Worm (Caenorhabditis elegans): Measurements from ENCODE around the gene cutc-1.

Gene cutc-1

DNA sequence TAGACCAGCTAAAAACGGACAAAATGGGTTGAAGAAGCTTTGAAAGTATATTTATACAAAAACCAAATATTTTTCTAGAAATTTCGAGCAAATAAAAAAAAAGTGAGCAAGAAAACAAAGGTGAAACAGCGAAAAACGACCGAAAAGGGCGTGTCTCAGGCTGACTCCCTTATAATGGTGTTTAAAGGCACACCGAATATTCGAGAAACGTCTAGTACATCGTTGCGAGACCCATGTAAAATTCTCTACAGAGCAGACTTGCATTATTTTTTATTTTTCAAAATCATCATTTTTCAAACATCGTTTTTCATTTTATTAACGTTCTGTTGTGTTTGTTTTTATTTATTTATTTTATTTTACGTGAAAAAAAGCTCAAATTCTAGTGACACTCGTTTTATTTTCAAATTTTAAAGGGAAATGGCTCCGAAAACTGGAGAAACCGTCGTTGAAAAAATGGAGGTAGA, 43.6 kb upstream of the cutc-1 start, which contains the start of gene rpn-3 (continued):
- peak; percentile 98 for TF ChIP-seq nhr-11 (tag; optimal IDR thresholded peaks at IDR 0.05)
- peak; percentile 84 for TF ChIP-seq hmg-1.1 (GFP tag; IDR thresholded peaks at IDR 0.05)
- TF ChIP-seq aha-1 (tag) = peak; percentile 96
- TF ChIP-seq dmd-8 (GFP tag; IDR thresholded peaks at IDR 0.05) = no peak
- peak; percentile 88 for TF ChIP-seq F37D6.2 (tag; optimal IDR thresholded peaks at IDR 0.05)
- TF ChIP-seq cey-2 (tag; optimal IDR thresholded peaks at IDR 0.05; ENCODE audit: borderline replicate concordance, insufficient read depth) = no peak
- peak; percentile 36 for TF ChIP-seq ceh-32 (tag; optimal IDR thresholded peaks at IDR 0.05; ENCODE audit: poor library complexity)
- 0 out of 2 replicates have a peak, but pooled peaks have one; percentile 18 for TF ChIP-seq F44E2.7 (GFP tag; IDR thresholded peaks at IDR 0.05)
- TF ChIP-seq gei-8 (GFP tag; optimal IDR thresholded peaks at IDR 0.05) = no peak
- TF ChIP-seq D1046.2 (GFP tag; IDR thresholded peaks at IDR 0.05) = no peak
- TF ChIP-seq lim-7 (GFP tag; IDR thresholded peaks at IDR 0.05) = no peak
- TF ChIP-seq spr-1 (tag; optimal IDR thresholded peaks at IDR 0.05) = peak; percentile 87
- TF ChIP-seq T20F7.1 (GFP tag; optimal IDR thresholded peaks at IDR 0.05) = peak; percentile 92
- TF ChIP-seq ceh-62 (tag; optimal IDR thresholded peaks at IDR 0.05) = no peak
- peak; percentile 75 for TF ChIP-seq zfp-2 (tag; optimal IDR thresholded peaks at IDR 0.05)
- TF ChIP-seq php-3 (GFP tag; IDR thresholded peaks at IDR 0.05) = peak; percentile 58
- peak; percentile 91 to 98 for TF ChIP-seq lsy-2 (tag; optimal IDR thresholded peaks at IDR 0.05)
- TF ChIP-seq mxl-3 (GFP tag; optimal IDR thresholded peaks at IDR 0.05) = peak; percentile 56
- no peak for TF ChIP-seq ztf-11 (tag; optimal IDR thresholded peaks at IDR 0.05)
- peak; percentile 78 for TF ChIP-seq spr-3 (GFP tag; optimal IDR thresholded peaks at IDR 0.05)
- peak; percentile 48 for TF ChIP-seq lin-39 (tag; optimal IDR thresholded peaks at IDR 0.05)
- peak; percentile 72; the same call in 1 of the 2 replicates for TF ChIP-seq nhr-42 (GFP tag; IDR thresholded peaks at IDR 0.05)
- peak; percentile 99 for TF ChIP-seq lin-38 (GFP tag; IDR thresholded peaks at IDR 0.05)
- peak; percentile 89 for TF ChIP-seq fkh-10 (GFP tag; optimal IDR thresholded peaks at IDR 0.05)
- TF ChIP-seq zag-1 (tag; optimal IDR thresholded peaks at IDR 0.05) = no peak

DNA sequence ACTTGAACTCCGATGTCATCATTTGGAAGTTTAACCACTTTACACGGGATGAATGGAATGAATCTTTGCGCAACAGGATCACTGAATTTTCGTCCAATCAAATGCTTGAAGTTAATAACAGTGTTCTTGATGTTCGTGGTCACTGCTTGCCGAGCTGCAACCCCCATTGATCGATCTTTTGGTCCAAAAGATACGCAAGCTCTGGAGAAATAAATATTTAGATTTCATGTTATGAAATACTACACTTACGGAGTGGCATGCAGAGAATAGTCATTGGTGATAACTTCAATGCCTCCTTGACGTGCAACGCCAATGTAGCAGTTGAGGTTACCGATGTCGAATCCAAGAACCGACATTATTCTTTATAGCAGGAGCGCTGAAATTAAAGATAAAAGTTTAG, 43.1 kb upstream of the cutc-1 start, which contains the start of gene hsp-110:
TSS of gene hsp-110 (minus strand) at position 376 of the 400 bp plus-strand sequence.
- TF ChIP-seq zfp-2 (tag; optimal IDR thresholded peaks at IDR 0.05) (no peak), nhr-77 (tag; optimal IDR thresholded peaks at IDR 0.05) (no peak), hlh-30 (tag; optimal IDR thresholded peaks at IDR 0.05; ENCODE audit: insufficient read depth) (no peak), madf-9 (GFP tag; conservative IDR thresholded peaks at IDR 0.05) (no peak), lim-7 (GFP tag; IDR thresholded peaks at IDR 0.05) (peak; percentile 84), Y5F2A.4 (GFP tag; optimal IDR thresholded peaks at IDR 0.05) (no peak), lir-3 (tag; optimal IDR thresholded peaks at IDR 0.05) (no peak), madf-5 (GFP tag; IDR thresholded peaks at IDR 0.05) (no peak), daf-8 (GFP tag; IDR thresholded peaks at IDR 0.05) (no peak), jun-1 (tag; optimal IDR thresholded peaks at IDR 0.05) (no peak), hlh-11 (tag; optimal IDR thresholded peaks at IDR 0.05) (no peak), arid-1 (GFP tag; conservative IDR thresholded peaks at IDR 0.05) (peak; percentile 21; the same call in 1 of the 2 replicates), F26F4.8 (GFP tag; conservative IDR thresholded peaks at IDR 0.05) (0 out of 2 replicates have a peak, but pooled peaks have one; percentile 6), vab-7 (GFP tag; IDR thresholded peaks at IDR 0.05) (peak; percentile 25; the same call in 1 of the 2 replicates), F37D6.2 (tag; optimal IDR thresholded peaks at IDR 0.05) (no peak), lin-38 (GFP tag; IDR thresholded peaks at IDR 0.05) (no peak), nhr-102 (tag; optimal IDR thresholded peaks at IDR 0.05) (no peak), set-16 (GFP tag; IDR thresholded peaks at IDR 0.05) (no peak), T26A8.4 (GFP tag; IDR thresholded peaks at IDR 0.05) (no peak), ceh-44 (GFP tag; IDR thresholded peaks at IDR 0.05) (no peak), saeg-2 (GFP tag; IDR thresholded peaks at IDR 0.05) (no peak), mxl-2 (GFP tag; conservative IDR thresholded peaks at IDR 0.05) (no peak), D1046.2 (GFP tag; IDR thresholded peaks at IDR 0.05) (no peak), fkh-10 (GFP tag; optimal IDR thresholded peaks at IDR 0.05) (no peak), mep-1 (tag; optimal IDR thresholded peaks at IDR 0.05) (no peak), nhr-41 (GFP tag; IDR thresholded peaks at IDR 0.05) (no peak), daf-16 (GFP tag; optimal IDR thresholded peaks at IDR 0.05) (no peak), daf-16 (tag; optimal IDR thresholded peaks at IDR 0.05) (no peak), lin-13 (GFP tag; optimal IDR thresholded peaks at IDR 0.05) (no peak), nhr-111 (GFP tag; optimal IDR thresholded peaks at IDR 0.05) (no peak), dmd-9 (GFP tag; IDR thresholded peaks at IDR 0.05) (no peak), lsy-2 (tag; optimal IDR thresholded peaks at IDR 0.05) (no peak), aha-1 (tag) (no peak), nhr-42 (GFP tag; IDR thresholded peaks at IDR 0.05) (no peak)

All from whole organism, L4 larva.